Worm (Caenorhabditis elegans) whole organism, L2 larva: Measurements from ENCODE around the gene C36B7.5.

Experiments used
- C34F6.9 ChIP-seq: fragments of 150-350 bp; optimal IDR thresholded peaks from 2 replicates; lab custom pipeline; 2014; ENCODE audit warnings: missing biosample characterization, missing genetic modification characterization
- F13H6.1 ChIP-seq: sonication (generic microtip); optimal IDR thresholded peaks from 2 replicates; lab custom pipeline; 2016; ENCODE audit warnings: missing genetic modification characterization, missing compliant biosample characterization
- R02D3.7 ChIP-seq: fragments of 150-350 bp; optimal IDR thresholded peaks from 2 replicates; lab custom pipeline; 2014; ENCODE audit warnings: missing biosample characterization, missing genetic modification characterization
- Y55F3AM.14 ChIP-seq: fragments of 200-800 bp; sonication (Bioruptor generic); optimal IDR thresholded peaks from 2 replicates; lab custom pipeline; 2018; ENCODE audit warnings: mild to moderate bottlenecking, missing genetic modification characterization, missing compliant biosample characterization
- ZK546.5 ChIP-seq: sonication (generic microtip); optimal IDR thresholded peaks from 2 replicates; lab custom pipeline; 2017; ENCODE audit warnings: missing biosample characterization, missing genetic modification characterization
- alr-1 ChIP-seq: fragments of 150-350 bp; optimal IDR thresholded peaks from 2 replicates; lab custom pipeline; 2014; ENCODE audit warnings: missing biosample characterization, missing genetic modification characterization
- ama-1 ChIP-seq: fragments of 150-350 bp; optimal IDR thresholded peaks from 2 replicates; lab custom pipeline; 2018; ENCODE audit warnings: inconsistent platforms
- blmp-1 ChIP-seq: sonication (generic microtip); optimal IDR thresholded peaks from 2 replicates; lab custom pipeline; 2017; ENCODE audit warnings: missing genetic modification characterization, mild to moderate bottlenecking, missing compliant biosample characterization, antibody characterized with exemption, moderate library complexity; ENCODE audit not compliant: insufficient read depth
- crh-2 ChIP-seq: sonication (generic microtip); optimal IDR thresholded peaks from 2 replicates; lab custom pipeline; 2017; ENCODE audit warnings: missing biosample characterization, missing genetic modification characterization
- dmd-4 ChIP-seq: sonication (generic microtip); optimal IDR thresholded peaks from 2 replicates; lab custom pipeline; 2017; ENCODE audit warnings: missing biosample characterization, missing genetic modification characterization
- egl-27 ChIP-seq: sonication (generic microtip); optimal IDR thresholded peaks from 3 replicates; lab custom pipeline; 2017; ENCODE audit warnings: missing biosample characterization, missing genetic modification reagents, missing genetic modification characterization
- elt-1 ChIP-seq: fragments of 150-350 bp; optimal IDR thresholded peaks from 2 replicates; lab custom pipeline; 2014; ENCODE audit warnings: missing biosample characterization, missing genetic modification characterization
- fos-1 ChIP-seq: fragments of 150-350 bp; optimal IDR thresholded peaks from 2 replicates; lab custom pipeline; 2014; ENCODE audit warnings: missing biosample characterization, missing genetic modification characterization
- gmeb-1 ChIP-seq: fragments of 150-350 bp; optimal IDR thresholded peaks from 2 replicates; lab custom pipeline; 2014; ENCODE audit warnings: missing biosample characterization, missing genetic modification characterization
- lin-11 ChIP-seq: fragments of 150-350 bp; sonication (generic microtip); optimal IDR thresholded peaks from 2 replicates; lab custom pipeline; 2014; ENCODE audit warnings: missing biosample characterization, missing genetic modification characterization, inconsistent platforms, mixed read lengths
- lin-13 ChIP-seq: fragments of 150-350 bp; optimal IDR thresholded peaks from 2 replicates; lab custom pipeline; 2014; ENCODE audit warnings: missing biosample characterization, missing genetic modification reagents, missing genetic modification characterization
- lin-39 ChIP-seq: fragments of 150-350 bp; optimal IDR thresholded peaks from 2 replicates; lab custom pipeline; 2014; ENCODE audit warnings: missing biosample characterization, missing genetic modification reagents, missing genetic modification characterization
- lsy-2 ChIP-seq, 2 experiments: fragments of 150-350 bp in 1 of 2; sonication (generic microtip) in 1 of 2; optimal IDR thresholded peaks; 2 replicates each; lab custom pipeline; 2014 to 2017; ENCODE audit warnings: missing biosample characterization in 2 of 2, missing genetic modification characterization in 2 of 2
- mab-5 ChIP-seq: fragments of 150-350 bp; optimal IDR thresholded peaks from 2 replicates; lab custom pipeline; 2014; ENCODE audit warnings: missing biosample characterization, missing genetic modification characterization
- mbf-1 ChIP-seq: sonication (generic microtip); optimal IDR thresholded peaks from 2 replicates; lab custom pipeline; 2017; ENCODE audit warnings: missing biosample characterization, missing genetic modification characterization
- mdl-1 ChIP-seq, 2 experiments: fragments of 150-350 bp in 1 of 2; sonication (generic microtip) in 1 of 2; optimal IDR thresholded peaks; 2 replicates each; lab custom pipeline; 2017; ENCODE audit warnings: missing biosample characterization in 2 of 2, missing genetic modification characterization in 2 of 2
- nhr-10 ChIP-seq: sonication (generic microtip); optimal IDR thresholded peaks from 2 replicates; lab custom pipeline; 2017; ENCODE audit warnings: missing biosample characterization, missing genetic modification characterization
- nhr-11 ChIP-seq: fragments of 150-350 bp; optimal IDR thresholded peaks from 2 replicates; lab custom pipeline; 2014; ENCODE audit warnings: missing biosample characterization, missing genetic modification characterization
- nhr-129 ChIP-seq: fragments of 150-350 bp; optimal IDR thresholded peaks from 2 replicates; lab custom pipeline; 2014; ENCODE audit warnings: missing biosample characterization, missing genetic modification characterization
- nhr-21 ChIP-seq: fragments of 150-350 bp; optimal IDR thresholded peaks from 2 replicates; lab custom pipeline; 2014; ENCODE audit warnings: missing biosample characterization, missing genetic modification characterization
- nhr-25 ChIP-seq: fragments of 150-350 bp; sonication (generic microtip); optimal IDR thresholded peaks from 3 replicates; lab custom pipeline; 2014; ENCODE audit warnings: missing biosample characterization, missing genetic modification characterization
- nhr-6 ChIP-seq: fragments of 150-350 bp; optimal IDR thresholded peaks from 2 replicates; lab custom pipeline; 2014; ENCODE audit warnings: missing biosample characterization, missing genetic modification characterization
- peb-1 ChIP-seq: fragments of 150-350 bp; optimal IDR thresholded peaks from 2 replicates; lab custom pipeline; 2014; ENCODE audit warnings: missing biosample characterization, missing genetic modification characterization
- sem-4 ChIP-seq: fragments of 150-350 bp; optimal IDR thresholded peaks from 2 replicates; lab custom pipeline; 2014; ENCODE audit warnings: missing biosample characterization, missing genetic modification reagents, missing genetic modification characterization
- skn-1 ChIP-seq: sonication (generic microtip); optimal IDR thresholded peaks from 2 replicates; lab custom pipeline; 2017; ENCODE audit warnings: missing biosample characterization, missing genetic modification characterization
- sma-3 ChIP-seq: sonication (generic microtip); optimal IDR thresholded peaks from 2 replicates; lab custom pipeline; 2016; ENCODE audit warnings: missing genetic modification reagents, missing genetic modification characterization, missing compliant biosample characterization
- sma-9 ChIP-seq, 2 experiments: fragments of 150-350 bp in 1 of 2; sonication (generic microtip) in 1 of 2; optimal IDR thresholded peaks; 2 replicates each; lab custom pipeline; 2014 to 2016; ENCODE audit warnings: missing genetic modification characterization in 2 of 2, mild to moderate bottlenecking in 1 of 2, missing biosample characterization in 1 of 2, missing compliant biosample characterization in 1 of 2, missing genetic modification reagents in 1 of 2, moderate library complexity in 1 of 2
- snpc-4 ChIP-seq: fragments of 150-350 bp; optimal IDR thresholded peaks from 2 replicates; lab custom pipeline; 2014; ENCODE audit warnings: missing biosample characterization, missing genetic modification characterization
- unc-55 ChIP-seq: fragments of 150-350 bp; sonication (generic microtip); optimal IDR thresholded peaks from 3 replicates; lab custom pipeline; 2014; ENCODE audit warnings: missing biosample characterization, missing genetic modification reagents, missing genetic modification characterization
- unc-62 ChIP-seq: fragments of 150-350 bp; optimal IDR thresholded peaks from 2 replicates; lab custom pipeline; 2014; ENCODE audit warnings: missing biosample characterization, missing genetic modification reagents, missing genetic modification characterization
- zag-1 ChIP-seq: fragments of 150-350 bp; optimal IDR thresholded peaks from 2 replicates; lab custom pipeline; 2014; ENCODE audit warnings: missing biosample characterization, missing genetic modification characterization
- ztf-1 ChIP-seq: fragments of 200-800 bp; sonication (Bioruptor generic); conservative IDR thresholded peaks from 2 replicates; pipeline ENCODE4 v1.3.6; 2022; ENCODE audit warnings: missing genetic modification characterization, missing compliant biosample characterization
- ztf-4 ChIP-seq: fragments of 150-350 bp; optimal IDR thresholded peaks from 2 replicates; lab custom pipeline; 2014; ENCODE audit warnings: missing biosample characterization, missing genetic modification characterization

The C36B7.5 gene

ce11 chrX:7129460-7129859, 33.2 kb upstream of the C36B7.5 start:
- no peak for TF ChIP-seq lin-11 (tag; lab: Kevin White, UChicago)
- no peak for TF ChIP-seq crh-2 (tag; lab: Kevin White, UChicago)
- TF ChIP-seq mdl-1 (tag; optimal IDR thresholded peaks at IDR 0.05; lab: Kevin White, UChicago): peak; percentile 64 to 77
- TF ChIP-seq ztf-4 (tag; lab: Kevin White, UChicago): no peak
- peak in 1 of 2 experiments; percentile 14 for TF ChIP-seq lsy-2 (tag; optimal IDR thresholded peaks at IDR 0.05; lab: Kevin White, UChicago)
- peak; percentile 28 for TF ChIP-seq fos-1 (tag; lab: Kevin White, UChicago)
- TF ChIP-seq C34F6.9: peak; percentile 1
- no peak for TF ChIP-seq zag-1 (tag; lab: Kevin White, UChicago)
- TF ChIP-seq sem-4 (tag; lab: Kevin White, UChicago): peak; percentile 12
- peak; percentile 51 for TF ChIP-seq nhr-25
- TF ChIP-seq nhr-6: no peak
- peak; percentile 30 for TF ChIP-seq sma-9 (GFP tag; optimal IDR thresholded peaks at IDR 0.05; lab: Kevin White, UChicago)
- TF ChIP-seq sma-9 (tag; optimal IDR thresholded peaks at IDR 0.05; lab: Kevin White, UChicago): no peak
- peak; percentile 32 for TF ChIP-seq nhr-129

DNA sequence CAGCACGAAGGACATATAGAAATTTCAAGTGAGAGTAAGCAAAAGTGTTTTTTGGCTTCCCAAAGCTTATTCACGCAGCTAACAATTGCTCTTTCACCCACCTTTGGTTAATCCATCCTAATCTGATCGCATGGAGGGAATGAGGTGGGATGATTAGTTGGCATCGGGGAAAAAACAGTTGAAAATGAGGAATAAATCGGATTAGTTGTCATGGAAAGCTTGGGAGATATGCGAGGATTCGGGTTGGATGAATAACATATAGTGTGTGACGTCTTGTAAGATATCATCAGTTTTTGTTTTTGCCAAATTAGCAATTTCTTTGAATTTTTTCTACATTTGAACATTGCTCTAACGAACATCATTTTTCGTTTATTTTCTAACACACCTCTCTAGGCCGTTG, 32.4 kb upstream of the C36B7.5 start:
- TF ChIP-seq skn-1 (tag; lab: Kevin White, UChicago) (no peak), ztf-1 (GFP tag; lab: Robert Waterston, UW) (no peak), peb-1 (no peak), mdl-1 (tag; optimal IDR thresholded peaks at IDR 0.05; lab: Kevin White, UChicago) (no peak), nhr-21 (tag; lab: Kevin White, UChicago) (no peak), unc-62 (GFP tag; lab: Kevin White, UChicago) (no peak), lin-39 (tag; lab: Kevin White, UChicago) (no peak)

ce11 chrX:7126348-7126747, 30.1 kb upstream of the C36B7.5 start, which contains the start of gene ist-1:
Gene ist-1 (plus strand): TSS chrX:7126648.
- TF ChIP-seq lin-39 (tag; lab: Kevin White, UChicago): no peak
- TF ChIP-seq lin-11 (tag; lab: Kevin White, UChicago): no peak
- no peak for TF ChIP-seq mab-5 (tag; lab: Kevin White, UChicago)
- TF ChIP-seq elt-1: no peak
- TF ChIP-seq ZK546.5 (tag; lab: Kevin White, UChicago): no peak
- TF ChIP-seq Y55F3AM.14 (GFP tag; lab: Kevin White, UChicago): no peak
- no peak for TF ChIP-seq snpc-4
- TF ChIP-seq fos-1 (tag; lab: Kevin White, UChicago): no peak
- TF ChIP-seq mbf-1: no peak
- TF ChIP-seq lin-13 (GFP tag; lab: Kevin White, UChicago): no peak
- TF ChIP-seq ztf-1 (GFP tag; lab: Robert Waterston, UW): no peak
- no peak for TF ChIP-seq nhr-10
- no peak for TF ChIP-seq nhr-11 (tag; lab: Kevin White, UChicago)
- no peak for TF ChIP-seq ama-1 (lab: Kevin White, UChicago)
- TF ChIP-seq crh-2 (tag; lab: Kevin White, UChicago): no peak
- no peak for TF ChIP-seq ztf-4 (tag; lab: Kevin White, UChicago)
- no peak for TF ChIP-seq alr-1 (tag; lab: Kevin White, UChicago)
- no peak for TF ChIP-seq dmd-4 (tag; lab: Kevin White, UChicago)

ce11 chrX:7125178-7125577, 28.9 kb upstream of the C36B7.5 start:
- TF ChIP-seq dmd-4 (tag; lab: Kevin White, UChicago): no peak
- TF ChIP-seq nhr-25: no peak
- no peak for TF ChIP-seq ztf-4 (tag; lab: Kevin White, UChicago)
- no peak for TF ChIP-seq sma-3
- no peak for TF ChIP-seq nhr-11 (tag; lab: Kevin White, UChicago)
- peak; percentile 62 for TF ChIP-seq fos-1 (tag; lab: Kevin White, UChicago)
- TF ChIP-seq gmeb-1: no peak
- TF ChIP-seq R02D3.7 (tag; lab: Kevin White, UChicago): no peak

DNA sequence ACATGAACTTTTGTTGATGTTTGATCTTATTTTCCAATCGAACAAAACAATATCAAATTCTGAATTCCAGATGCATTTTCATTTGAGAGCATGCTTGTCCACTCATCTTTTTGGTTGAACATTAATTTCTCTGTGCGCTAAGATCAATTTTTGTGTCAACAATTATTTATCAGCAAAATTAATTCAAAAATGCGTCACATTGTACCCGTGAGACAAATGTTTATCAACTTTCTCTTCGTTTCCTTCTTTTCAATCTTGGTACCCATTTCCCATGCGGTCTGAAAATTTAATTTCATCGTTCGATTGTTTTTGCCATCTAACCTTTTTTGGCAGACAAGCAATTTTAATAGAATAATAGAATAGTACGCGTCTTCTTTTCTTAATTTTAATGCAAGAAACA, 27.8 kb upstream of the C36B7.5 start:
- TF ChIP-seq fos-1 (tag; lab: Kevin White, UChicago) (peak; percentile 67), egl-27 (tag; lab: Kevin White, UChicago) (no peak), skn-1 (tag; lab: Kevin White, UChicago) (peak; percentile 3), sma-9 (GFP tag; optimal IDR thresholded peaks at IDR 0.05; lab: Kevin White, UChicago) (no peak), sma-9 (tag; optimal IDR thresholded peaks at IDR 0.05; lab: Kevin White, UChicago) (no peak), blmp-1 (no peak), nhr-11 (tag; lab: Kevin White, UChicago) (no peak), crh-2 (tag; lab: Kevin White, UChicago) (peak; percentile 9), nhr-6 (no peak), ztf-4 (tag; lab: Kevin White, UChicago) (no peak), unc-55 (GFP tag; lab: Kevin White, UChicago) (no peak), F13H6.1 (tag; lab: Kevin White, UChicago) (no peak), mbf-1 (no peak)
- TF ChIP-seq, all 48 proteins: peak for 3
